Worm (Caenorhabditis elegans) whole organism, L3 larva: ENCODE data around the gene sre-20.

ENCODE experiments used
- ama-1 ChIP-seq: fragments of 150-350 bp; optimal IDR thresholded peaks from 2 replicates; lab custom pipeline; 2018
- ceh-28 ChIP-seq: fragments of 150-350 bp; optimal IDR thresholded peaks from 2 replicates; lab custom pipeline; 2014; ENCODE audit warnings: missing biosample characterization, missing genetic modification reagents, missing genetic modification characterization
- elt-2 ChIP-seq: sonication (generic microtip); optimal IDR thresholded peaks from 2 replicates; lab custom pipeline; 2016; ENCODE audit warnings: missing genetic modification reagents, mild to moderate bottlenecking, missing genetic modification characterization, missing compliant biosample characterization
- nhr-12 ChIP-seq: fragments of 150-350 bp; optimal IDR thresholded peaks from 2 replicates; lab custom pipeline; 2014; ENCODE audit warnings: missing biosample characterization, missing genetic modification characterization
- unc-39 ChIP-seq: sonication (generic microtip); optimal IDR thresholded peaks from 4 replicates; lab custom pipeline; 2017; ENCODE audit warnings: missing biosample characterization, missing genetic modification characterization
- unc-62 ChIP-seq: fragments of 150-350 bp; sonication (generic microtip); optimal IDR thresholded peaks from 4 replicates; lab custom pipeline; 2014; ENCODE audit warnings: missing biosample characterization, missing genetic modification reagents, missing genetic modification characterization

DNA sequence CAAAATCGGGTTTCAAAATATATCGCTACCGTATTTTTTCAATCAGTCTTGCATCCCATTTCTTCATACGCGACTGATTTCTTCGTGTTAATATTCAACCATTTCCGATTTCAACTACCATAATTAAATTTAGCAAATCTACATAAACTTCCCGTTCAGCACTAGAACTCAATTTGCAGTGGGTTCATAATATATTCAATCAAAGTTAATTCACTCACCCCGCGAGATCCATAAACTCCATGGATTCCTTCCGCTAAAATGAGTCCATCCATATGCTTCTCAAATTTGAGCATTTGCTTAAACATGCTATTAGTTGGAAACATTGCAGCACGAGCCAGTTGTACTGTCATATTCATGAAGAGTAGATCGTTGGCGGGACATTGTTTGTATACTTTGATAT is 33.7 kb upstream of the sre-20 start:
- no peak for TF ChIP-seq nhr-12 (tag; lab: Kevin White, UChicago)
- no peak for TF ChIP-seq ama-1 (lab: Kevin White, UChicago)
- TF ChIP-seq elt-2 (tag; lab: Kevin White, UChicago) = no peak
- no peak for TF ChIP-seq unc-39 (tag; lab: Kevin White, UChicago)
- no peak for TF ChIP-seq ceh-28
- no peak for TF ChIP-seq unc-62
